Worm (Caenorhabditis elegans): Measurements from ENCODE around the gene T09F5.10.
A peak's percentile ranks its signal among the peaks of the same experiment; 100 is the strongest.

T09F5.10 gene

DNA sequence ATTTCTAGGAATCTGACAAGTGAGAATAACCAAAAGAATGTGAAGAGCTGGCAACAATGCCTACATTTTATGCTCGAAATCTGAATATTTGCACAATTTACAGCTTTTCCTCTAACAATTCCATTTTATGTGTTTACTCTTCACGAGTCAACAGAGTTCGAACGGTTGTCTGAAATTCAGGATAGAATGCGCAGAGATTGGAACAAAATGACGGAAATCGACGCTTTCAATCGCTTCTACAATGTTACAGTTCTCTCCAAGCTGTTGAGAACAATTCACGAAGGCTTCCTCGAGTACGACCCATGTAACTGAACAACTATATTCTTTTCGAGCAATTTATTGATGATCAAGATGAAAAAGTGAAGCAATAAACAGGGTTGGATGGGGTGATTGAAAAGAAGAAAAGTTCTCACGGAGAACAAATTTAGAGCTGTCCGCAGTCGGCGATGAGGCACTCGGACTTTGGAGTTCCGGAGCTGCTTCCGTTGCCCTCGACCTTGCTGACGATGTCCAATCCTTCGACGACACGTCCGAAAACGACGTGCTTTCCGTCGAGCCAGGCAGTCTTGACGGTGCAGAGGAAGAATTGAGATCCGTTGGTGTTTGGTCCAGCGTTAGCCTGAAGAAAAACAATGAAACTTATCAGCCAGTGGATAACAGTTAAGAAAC lies 6.5 kb downstream of the T09F5.10 start, which contains the start of gene Y75B12B.3 (continued):
- TF ChIP-seq sdz-12 (GFP tag; optimal IDR thresholded peaks at IDR 0.05) (peak; percentile 13), daf-16 (GFP tag; optimal IDR thresholded peaks at IDR 0.05) (no peak), daf-16 (tag; optimal IDR thresholded peaks at IDR 0.05) (no peak), mep-1 (tag; optimal IDR thresholded peaks at IDR 0.05) (peak; percentile 11), snpc-4 (tag; optimal IDR thresholded peaks at IDR 0.05) (no peak), T26A8.4 (GFP tag; IDR thresholded peaks at IDR 0.05) (no peak), madf-5 (GFP tag; IDR thresholded peaks at IDR 0.05) (0 out of 4 replicates have a peak, but pooled peaks of 1 of the 2 experiments have one; percentile 42), Y105C5A.15 (GFP tag; IDR thresholded peaks at IDR 0.05) (peak; percentile 2; the same call in 1 of the 2 replicates)

DNA sequence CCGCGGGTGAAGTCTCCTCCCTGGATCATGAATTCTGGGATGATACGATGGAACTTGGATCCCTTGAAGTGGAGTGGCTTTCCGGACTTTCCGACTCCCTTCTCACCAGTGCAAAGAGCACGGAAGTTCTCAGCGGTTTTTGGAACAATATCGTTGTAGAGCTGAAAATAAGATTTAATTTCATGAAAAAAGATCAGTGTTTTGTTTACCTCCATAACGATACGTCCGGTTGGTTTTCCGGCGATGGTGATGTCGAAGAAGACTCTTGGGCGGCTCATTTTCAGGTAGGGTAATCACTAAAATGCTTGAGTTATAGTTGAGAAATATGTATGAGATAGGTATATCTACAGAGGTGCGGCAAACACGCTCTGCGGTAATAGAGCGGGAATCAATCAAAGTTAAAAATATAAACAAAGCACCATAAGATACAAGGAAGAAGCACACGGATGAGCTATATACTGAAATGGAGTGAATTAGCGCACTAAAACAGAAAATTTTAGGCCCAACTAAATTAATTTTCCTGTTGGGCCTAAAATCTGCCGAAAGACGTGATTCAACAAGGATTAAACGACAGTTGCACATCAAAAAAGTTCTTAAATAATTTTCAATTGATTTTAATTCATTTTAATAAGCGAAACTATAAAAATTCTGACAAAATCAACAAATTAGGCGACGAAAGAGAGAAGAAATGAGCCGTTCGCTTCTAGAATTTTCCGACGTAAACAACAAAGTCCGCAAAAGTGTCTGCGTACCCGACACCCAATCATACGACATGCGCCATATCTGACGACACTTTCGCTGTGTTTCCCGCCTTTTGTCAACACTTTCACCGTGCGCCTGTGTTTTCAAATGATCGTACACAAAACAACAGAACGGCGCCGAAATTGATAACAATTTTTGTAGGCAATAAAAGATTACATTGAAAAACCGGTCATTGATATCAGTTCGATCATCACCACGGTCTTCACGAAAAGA lies 7.5 kb downstream of the T09F5.10 start, which contains the start of the genes cyn-7 and bath-36:
cyn-7 (minus strand) TSS at position 296 of the 975 bp plus-strand sequence.
bath-36 (plus strand) TSS at position 806 of the 975 bp plus-strand sequence.
- TF ChIP-seq zip-2 (tag; optimal IDR thresholded peaks at IDR 0.05) (peak; percentile 18), fkh-10 (GFP tag; optimal IDR thresholded peaks at IDR 0.05) (peak; percentile 37), lin-39 (tag; optimal IDR thresholded peaks at IDR 0.05) (no peak), dpl-1 (GFP tag; optimal IDR thresholded peaks at IDR 0.05) (peak; percentile 81), F10B5.3 (tag; optimal IDR thresholded peaks at IDR 0.05) (no peak), ZK546.5 (tag; optimal IDR thresholded peaks at IDR 0.05) (no peak), mep-1 (tag; optimal IDR thresholded peaks at IDR 0.05) (peak; percentile 77), saeg-2 (GFP tag; IDR thresholded peaks at IDR 0.05) (no peak), vab-7 (GFP tag; IDR thresholded peaks at IDR 0.05) (no peak), dmd-6 (GFP tag; IDR thresholded peaks at IDR 0.05) (peak; percentile 75), snpc-1.2 (GFP tag; IDR thresholded peaks at IDR 0.05) (no peak), arid-1 (GFP tag; conservative IDR thresholded peaks at IDR 0.05) (0 out of 2 replicates have a peak, but pooled peaks have one; percentile 28), mxl-2 (GFP tag; conservative IDR thresholded peaks at IDR 0.05) (no peak), spr-1 (tag; optimal IDR thresholded peaks at IDR 0.05) (peak; percentile 22), jun-1 (tag; optimal IDR thresholded peaks at IDR 0.05) (no peak), zfp-3 (GFP tag; conservative IDR thresholded peaks at IDR 0.05) (peak; percentile 62; the same call in 1 of the 2 replicates), lir-3 (tag; optimal IDR thresholded peaks at IDR 0.05) (no peak), duxl-1 (tag; optimal IDR thresholded peaks at IDR 0.05; ENCODE audit: poor library complexity) (peak; percentile 37), dve-1 (tag; optimal IDR thresholded peaks at IDR 0.05; ENCODE audit: insufficient read depth) (peak; percentile 93), madf-9 (GFP tag; conservative IDR thresholded peaks at IDR 0.05) (no peak), nhr-48 (tag; optimal IDR thresholded peaks at IDR 0.05) (peak; percentile 75), madf-5 (GFP tag; IDR thresholded peaks at IDR 0.05) (no peak), Y48G9A.11 (GFP tag; IDR thresholded peaks at IDR 0.05) (no peak), pqm-1 (tag; optimal IDR thresholded peaks at IDR 0.05) (peak; percentile 51), aha-1 (tag) (peak; percentile 92), rbr-2 (tag; optimal IDR thresholded peaks at IDR 0.05) (peak; percentile 69), pha-4 (GFP tag; IDR thresholded peaks at IDR 0.05) (0 out of 2 replicates have a peak, but pooled peaks have one; percentile 37), pha-4 (tag; optimal IDR thresholded peaks at IDR 0.05) (peak; percentile 38), hif-1 (tag; optimal IDR thresholded peaks at IDR 0.05) (peak in 1 of 2 experiments; percentile 29), lin-15B (tag; optimal IDR thresholded peaks at IDR 0.05) (no peak), aly-2 (tag; optimal IDR thresholded peaks at IDR 0.05) (no peak), ceh-62 (tag; optimal IDR thresholded peaks at IDR 0.05) (no peak), T20F7.1 (GFP tag; optimal IDR thresholded peaks at IDR 0.05) (peak; percentile 68), set-16 (GFP tag; IDR thresholded peaks at IDR 0.05) (no peak), lin-13 (GFP tag; optimal IDR thresholded peaks at IDR 0.05) (peak; percentile 62), nhr-25 (tag; optimal IDR thresholded peaks at IDR 0.05; ENCODE audit: borderline replicate concordance, insufficient read depth) (peak; percentile 33), lsy-2 (tag; optimal IDR thresholded peaks at IDR 0.05) (peak in 1 of 2 experiments; percentile 75), snpc-4 (tag; optimal IDR thresholded peaks at IDR 0.05) (no peak), ceh-20 (GFP tag; IDR thresholded peaks at IDR 0.05) (no peak), egl-43 (GFP tag; IDR thresholded peaks at IDR 0.05) (no peak)
